Fruit fly (Drosophila melanogaster): ENCODE data around the gene CG10357.

The CG10357 gene

dm6 chr3L:3624876-3625275 is 9.7 kb downstream of the CG10357 start (continued):
- TF ChIP-seq eyg (GFP tag; optimal IDR thresholded peaks at IDR 0.05) (no peak), CG4328 (GFP tag; optimal IDR thresholded peaks at IDR 0.05) (no peak), pita (GFP tag; optimal IDR thresholded peaks at IDR 0.05) (no peak), CG13624 (GFP tag; optimal IDR thresholded peaks at IDR 0.05) (no peak), Mrtf (GFP tag; IDR thresholded peaks at IDR 0.05) (no peak), jing (GFP tag; optimal IDR thresholded peaks at IDR 0.05) (peak; percentile 6), stc (GFP tag; IDR thresholded peaks at IDR 0.05) (no peak), insv (GFP tag; optimal IDR thresholded peaks at IDR 0.05) (no peak), D19B (GFP tag; optimal IDR thresholded peaks at IDR 0.05) (no peak), CG30020 (tag; optimal IDR thresholded peaks at IDR 0.05) (no peak), CG4617 (GFP tag; optimal IDR thresholded peaks at IDR 0.05; ENCODE audit: borderline replicate concordance) (no peak), Taf1 (GFP tag; IDR thresholded peaks at IDR 0.05) (no peak), CG4707 (GFP tag; optimal IDR thresholded peaks at IDR 0.05) (no peak), crol (GFP tag; IDR thresholded peaks at IDR 0.05) (peak; percentile 90), CG12071 (GFP tag; optimal IDR thresholded peaks at IDR 0.05) (peak; percentile 17), Gug (GFP tag; IDR thresholded peaks at IDR 0.05) (no peak), CG10431 (GFP tag; optimal IDR thresholded peaks at IDR 0.05) (no peak), CG2678 (tag; optimal IDR thresholded peaks at IDR 0.05) (no peak), sens (GFP tag) (peak; percentile 25), CG17328 (GFP tag; IDR thresholded peaks at IDR 0.05) (no peak), CG18262 (tag; optimal IDR thresholded peaks at IDR 0.05) (no peak), CG1529 (GFP tag; optimal IDR thresholded peaks at IDR 0.05) (no peak), ind (GFP tag; optimal IDR thresholded peaks at IDR 0.05) (no peak), ase (GFP tag; IDR thresholded peaks at IDR 0.05) (no peak), dm (GFP tag; optimal IDR thresholded peaks at IDR 0.05) (no peak), abd-A (tag; optimal IDR thresholded peaks at IDR 0.05) (peak; percentile 95), gem (tag; optimal IDR thresholded peaks at IDR 0.05) (no peak), CG7745 (tag; optimal IDR thresholded peaks at IDR 0.05) (no peak), CG3407 (GFP tag; optimal IDR thresholded peaks at IDR 0.05) (no peak), esg (GFP tag; conservative IDR thresholded peaks at IDR 0.05) (no peak), CG1832 (GFP tag; optimal IDR thresholded peaks at IDR 0.05) (peak; percentile 86), ci (GFP tag; IDR thresholded peaks at IDR 0.05) (no peak), Doc3 (GFP tag; IDR thresholded peaks at IDR 0.05; ENCODE audit: partially characterized antibody) (no peak), CG2116 (GFP tag; optimal IDR thresholded peaks at IDR 0.05) (no peak), Dfd (GFP tag; optimal IDR thresholded peaks at IDR 0.05) (no peak), CG31441 (GFP tag; IDR thresholded peaks at IDR 0.05) (no peak), pb (GFP tag; optimal IDR thresholded peaks at IDR 0.05) (no peak), CG15269 (tag; optimal IDR thresholded peaks at IDR 0.05) (no peak), gsb-n (tag; optimal IDR thresholded peaks at IDR 0.05) (no peak), CG17829 (tag; optimal IDR thresholded peaks at IDR 0.05) (no peak), Atf6 (GFP tag; IDR thresholded peaks at IDR 0.05) (no peak), CG18599 (GFP tag; optimal IDR thresholded peaks at IDR 0.05) (no peak), luna (GFP tag; optimal IDR thresholded peaks at IDR 0.05) (no peak), h (optimal IDR thresholded peaks at IDR 0.05) (no peak), jumu (GFP tag; optimal IDR thresholded peaks at IDR 0.05) (no peak), CG11085 (GFP tag; IDR thresholded peaks at IDR 0.05) (no peak), CG6689 (GFP tag; IDR thresholded peaks at IDR 0.05) (no peak), nerfin-1 (tag; optimal IDR thresholded peaks at IDR 0.05) (no peak), CG12155 (GFP tag; optimal IDR thresholded peaks at IDR 0.05) (no peak), stwl (tag; optimal IDR thresholded peaks at IDR 0.05) (no peak), Dp (GFP tag; optimal IDR thresholded peaks at IDR 0.05) (no peak), tin (GFP tag; optimal IDR thresholded peaks at IDR 0.05) (no peak), chn (GFP tag; optimal IDR thresholded peaks at IDR 0.05) (no peak)

All from whole organism, embryonic.